Worm (Caenorhabditis elegans) whole organism, L4/young adult: ENCODE data around the gene irk-2.

Experiments
- W03F9.2 ChIP-seq: fragments of 150-350 bp; optimal IDR thresholded peaks from 2 replicates; lab custom pipeline; 2014; ENCODE audit warnings: missing biosample characterization, missing genetic modification characterization
- dao-5 ChIP-seq: sonication (generic microtip); optimal IDR thresholded peaks from 2 replicates; lab custom pipeline; 2016; ENCODE audit warnings: missing genotype, missing genetic modification characterization, moderate library complexity, missing compliant biosample characterization
- him-1 ChIP-seq: sonication (generic microtip); optimal IDR thresholded peaks from 2 replicates; lab custom pipeline; 2016; ENCODE audit warnings: missing genotype, missing genetic modification reagents, missing genetic modification characterization, missing compliant biosample characterization

irk-2 gene

DNA sequence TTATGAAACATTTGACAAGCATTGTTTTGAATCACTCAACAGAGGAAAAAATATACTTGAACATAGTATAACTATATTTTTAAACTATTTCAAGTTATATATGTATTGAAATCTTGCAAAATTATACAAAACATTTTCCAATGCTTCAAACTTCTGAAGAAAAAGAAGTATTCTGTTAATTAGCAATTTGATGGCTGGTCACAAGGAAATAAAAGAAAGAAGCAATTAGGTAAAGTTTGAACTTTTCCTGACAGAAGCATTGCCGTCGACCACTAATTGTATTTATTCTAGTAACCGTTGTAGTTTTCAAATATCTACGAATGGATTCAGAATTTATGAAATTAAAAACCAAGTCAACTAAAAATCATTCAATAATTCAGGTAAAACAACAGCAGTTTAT lies 25.7 kb downstream of the irk-2 start:
- TF ChIP-seq W03F9.2 (tag; lab: Kevin White, UChicago) (no peak), him-1 (tag; lab: Kevin White, UChicago) (no peak), dao-5 (tag; lab: Kevin White, UChicago) (no peak)

DNA sequence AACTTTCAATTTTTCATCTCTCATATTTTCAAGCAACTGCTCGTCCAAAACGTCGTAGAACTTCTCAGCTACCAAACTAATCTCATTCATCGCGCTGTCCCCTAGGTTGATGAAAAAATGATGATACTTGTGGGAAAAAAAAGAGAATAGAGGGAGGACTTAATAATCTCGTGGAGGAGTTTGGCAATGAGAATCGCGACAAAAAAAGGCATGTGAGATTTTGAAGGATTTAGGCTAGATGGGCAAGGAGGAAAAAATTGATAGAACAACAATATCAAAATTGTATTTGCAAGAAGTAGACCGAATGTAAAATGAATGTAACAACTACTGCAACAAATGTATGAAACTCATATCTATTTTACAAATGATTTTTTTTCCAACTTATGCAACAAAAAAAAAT lies 31.6 kb downstream of the irk-2 start, which contains the start of gene Y9C12A.1:
Gene Y9C12A.1, minus strand, starts transcription at position 101 of the 400 bp plus-strand sequence.
- TF ChIP-seq dao-5 (tag; lab: Kevin White, UChicago) (no peak), W03F9.2 (tag; lab: Kevin White, UChicago) (no peak), him-1 (tag; lab: Kevin White, UChicago) (no peak)

DNA sequence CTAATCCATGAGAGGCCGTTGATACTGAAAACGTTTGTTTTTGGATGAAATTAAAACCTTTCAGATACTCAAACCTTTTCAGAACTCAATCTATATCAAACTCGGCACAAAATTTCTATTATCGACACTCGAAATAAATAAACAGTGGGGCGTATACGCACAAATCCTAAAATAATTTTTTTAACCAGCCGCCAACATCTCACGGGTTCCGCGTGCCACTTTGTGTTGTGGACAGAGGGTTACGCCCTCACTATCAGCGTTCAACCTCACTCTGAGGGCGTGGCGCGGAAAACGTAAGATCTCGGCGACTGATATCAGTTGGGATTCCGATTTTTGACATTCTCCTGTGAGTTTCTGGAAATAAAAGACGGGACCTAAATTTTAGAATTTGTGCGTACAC lies 32.9 kb downstream of the irk-2 start:
- no peak for TF ChIP-seq W03F9.2 (tag; lab: Kevin White, UChicago)
- no peak for TF ChIP-seq dao-5 (tag; lab: Kevin White, UChicago)
- no peak for TF ChIP-seq him-1 (tag; lab: Kevin White, UChicago)

DNA sequence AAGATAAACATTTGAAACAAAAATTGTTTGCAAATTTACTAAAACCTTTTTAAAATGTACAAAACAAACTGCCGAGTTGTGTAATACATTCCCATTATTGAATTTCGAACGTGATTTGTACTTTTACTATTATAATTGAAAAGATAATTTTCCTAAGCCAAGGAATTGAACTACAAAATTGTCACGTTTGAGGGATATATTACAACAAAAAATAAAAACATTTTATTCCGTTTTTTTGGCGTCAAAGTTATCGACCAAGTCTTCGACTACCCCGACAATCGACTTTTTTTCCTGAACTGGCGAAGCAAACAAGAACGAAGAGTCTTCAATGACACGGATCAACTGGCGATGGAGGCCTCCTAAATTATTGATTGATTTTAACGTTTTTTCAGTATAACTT lies 33.4 kb downstream of the irk-2 start, which contains the start of gene T19D7.7:
Gene T19D7.7, minus strand, starts transcription at position 101 of the 400 bp plus-strand sequence.
- no peak for TF ChIP-seq dao-5 (tag; lab: Kevin White, UChicago)
- no peak for TF ChIP-seq W03F9.2 (tag; lab: Kevin White, UChicago)
- TF ChIP-seq him-1 (tag; lab: Kevin White, UChicago): no peak

DNA sequence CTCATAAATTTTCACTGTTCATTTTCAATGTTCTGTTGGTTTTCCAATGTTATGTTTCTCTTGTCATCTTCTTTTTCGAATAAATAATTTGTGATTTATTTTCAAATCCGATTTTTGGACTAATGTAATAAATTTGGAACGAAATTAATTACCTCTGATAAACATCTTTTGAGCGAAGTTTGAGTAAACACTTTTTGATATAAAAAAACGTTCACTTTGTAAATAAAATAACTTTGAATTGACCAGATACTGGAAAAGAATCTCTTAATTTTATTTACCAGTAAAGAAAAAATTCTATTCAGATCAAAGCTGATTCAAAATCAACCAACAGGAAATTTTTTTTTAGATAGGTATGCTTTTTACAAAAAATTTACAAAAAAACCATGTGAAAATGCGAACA lies 42.5 kb downstream of the irk-2 start, which contains the start of gene lgc-32:
Gene lgc-32, plus strand, starts transcription at position 301 of the 400 bp plus-strand sequence.
- TF ChIP-seq him-1 (tag; lab: Kevin White, UChicago) (no peak), dao-5 (tag; lab: Kevin White, UChicago) (no peak), W03F9.2 (tag; lab: Kevin White, UChicago) (no peak)

DNA sequence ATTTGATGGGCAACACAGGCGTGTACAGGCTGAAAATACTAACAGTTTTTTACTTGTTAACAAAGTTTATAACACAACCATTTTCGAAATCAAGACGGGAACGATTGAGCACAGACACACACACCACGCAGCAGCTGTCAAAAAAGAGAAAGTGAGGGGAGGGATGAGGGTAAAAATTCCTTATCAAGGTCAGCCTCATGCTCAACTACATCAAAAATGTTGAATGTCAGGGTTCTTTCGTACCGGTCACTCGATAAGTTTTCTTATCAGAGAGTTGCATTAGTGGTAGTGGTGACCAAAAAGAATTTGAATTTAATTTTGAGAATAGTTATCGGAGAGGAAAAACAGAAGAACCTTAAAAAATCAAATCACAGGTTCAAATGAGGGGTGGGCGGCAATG lies 43.7 kb downstream of the irk-2 start, which contains the start of gene T19D7.6:
Gene T19D7.6, minus strand, starts transcription at position 198 of the 400 bp plus-strand sequence.
- no peak for TF ChIP-seq dao-5 (tag; lab: Kevin White, UChicago)
- no peak for TF ChIP-seq him-1 (tag; lab: Kevin White, UChicago)
- no peak for TF ChIP-seq W03F9.2 (tag; lab: Kevin White, UChicago)

DNA sequence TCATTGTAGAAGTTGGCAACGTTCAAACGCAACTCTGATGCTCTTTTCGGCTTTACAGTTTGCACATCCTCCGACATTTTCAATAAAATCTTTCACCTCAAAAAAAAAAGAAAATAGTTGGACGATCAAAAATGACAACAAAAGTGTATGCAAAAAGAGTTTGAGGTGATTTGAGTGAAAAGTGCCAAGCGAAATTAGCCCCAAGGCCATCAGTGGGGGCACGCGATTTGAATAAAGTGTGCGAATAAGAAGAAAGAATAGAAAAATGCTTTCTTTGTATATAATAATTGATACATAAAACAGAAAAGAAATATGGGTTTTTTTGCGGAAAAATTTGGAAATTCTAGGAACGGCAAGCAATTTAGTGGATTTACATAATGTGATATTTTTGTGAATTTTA lies 48.2 kb downstream of the irk-2 start, which contains the start of gene T19D7.5:
Gene T19D7.5, minus strand, starts transcription at position 101 of the 400 bp plus-strand sequence.
- TF ChIP-seq dao-5 (tag; lab: Kevin White, UChicago) (no peak), him-1 (tag; lab: Kevin White, UChicago) (no peak)

DNA sequence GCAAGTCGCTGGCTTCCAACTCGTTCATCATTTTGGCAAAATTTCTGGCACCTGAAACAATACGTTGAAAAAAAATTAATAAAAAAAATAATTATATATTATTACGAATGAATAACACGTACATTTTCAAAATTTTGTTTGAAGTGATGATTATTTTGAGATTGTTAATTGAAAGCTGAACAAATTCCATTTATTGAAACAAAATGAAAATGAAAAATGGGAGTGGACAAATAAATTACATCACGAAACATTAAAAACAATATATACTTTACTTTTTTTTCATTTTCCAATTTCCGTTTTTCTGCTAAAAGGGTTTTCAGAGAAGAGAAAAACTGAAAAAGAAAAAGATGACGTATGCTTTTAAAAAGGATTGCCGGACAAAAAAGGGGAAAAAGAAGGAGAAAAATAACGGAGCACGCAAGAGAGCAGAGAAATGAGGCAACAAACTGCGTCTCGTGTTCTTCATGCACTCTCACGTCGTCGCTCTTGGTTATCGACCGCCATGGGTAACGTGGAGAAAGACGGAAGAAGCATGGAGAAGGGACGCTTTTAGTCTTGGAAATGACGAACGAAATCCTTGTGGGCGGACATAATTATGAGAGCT lies 52.5 kb downstream of the irk-2 start, which contains the start of gene rund-1:
Gene rund-1, minus strand, starts transcription at position 51 of the 604 bp plus-strand sequence.
- TF ChIP-seq him-1 (tag; lab: Kevin White, UChicago) (peak; percentile 54), W03F9.2 (tag; lab: Kevin White, UChicago) (no peak), dao-5 (tag; lab: Kevin White, UChicago) (no peak)

DNA sequence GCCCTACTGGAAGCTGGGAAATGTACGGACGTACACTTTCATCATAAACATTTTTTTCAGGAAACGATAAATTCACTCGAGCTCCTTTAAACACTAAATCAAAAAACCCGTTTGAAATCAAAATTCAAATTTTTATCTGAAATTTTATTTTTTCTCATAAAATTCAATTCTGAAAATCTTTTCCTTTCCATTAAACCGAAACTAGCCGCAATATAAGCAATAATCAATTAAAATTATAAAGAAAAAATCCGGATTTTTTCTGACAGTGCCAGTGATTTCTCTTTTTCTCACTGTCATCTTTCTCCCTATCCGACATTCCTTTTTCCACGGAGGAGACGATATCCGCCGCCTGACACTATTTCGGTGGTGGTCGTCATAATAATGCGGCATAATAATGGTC lies 58.4 kb downstream of the irk-2 start, which contains the start of gene lpr-7:
Gene lpr-7, plus strand, starts transcription at position 301 of the 400 bp plus-strand sequence.
- TF ChIP-seq W03F9.2 (tag; lab: Kevin White, UChicago) (no peak), him-1 (tag; lab: Kevin White, UChicago) (no peak), dao-5 (tag; lab: Kevin White, UChicago) (no peak)

DNA sequence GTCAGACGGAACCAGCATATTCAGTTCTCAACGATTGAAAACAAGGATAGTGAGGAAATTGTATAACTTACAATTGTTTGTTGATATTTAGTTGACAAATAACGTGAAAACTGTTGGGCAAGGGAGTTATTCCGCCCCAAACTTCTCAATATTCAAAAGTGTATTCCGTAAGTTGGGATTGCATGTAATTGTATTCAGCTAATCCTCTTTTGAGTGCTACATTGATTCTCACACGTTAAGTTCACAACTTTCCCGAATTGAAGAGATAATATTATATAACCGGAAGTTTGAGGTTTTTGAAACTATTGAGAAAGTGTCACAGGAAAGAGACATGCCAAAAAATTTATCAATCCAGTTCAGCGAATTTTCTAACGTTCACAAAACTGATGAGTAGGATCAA lies 59.5 kb downstream of the irk-2 start, which contains the start of gene ifc-2:
Gene ifc-2, minus strand, starts transcription at position 101 of the 400 bp plus-strand sequence.
- no peak for TF ChIP-seq him-1 (tag; lab: Kevin White, UChicago)
- no peak for TF ChIP-seq dao-5 (tag; lab: Kevin White, UChicago)
- no peak for TF ChIP-seq W03F9.2 (tag; lab: Kevin White, UChicago)
